Worm (Caenorhabditis elegans) whole organism, early embryonic: ENCODE data around the gene cdh-10.

Experiments
- F13C5.2 ChIP-seq: sonication (generic microtip); optimal IDR thresholded peaks from 2 replicates; lab custom pipeline; 2017; ENCODE audit warnings: mild to moderate bottlenecking, missing genetic modification characterization, inconsistent platforms, missing compliant biosample characterization
- hnd-1 ChIP-seq: sonication (generic microtip); optimal IDR thresholded peaks from 2 replicates; lab custom pipeline; 2016; ENCODE audit warnings: missing genetic modification characterization, missing compliant biosample characterization
- pes-1 ChIP-seq: fragments of 200-800 bp; sonication (Bioruptor generic); IDR thresholded peaks from 2 replicates; pipeline ENCODE4 v1.3.6; 2022; ENCODE audit warnings: missing genetic modification reagents, missing genetic modification characterization, missing compliant biosample characterization
- tbx-37 ChIP-seq: fragments of 200-800 bp; sonication (Bioruptor generic); conservative IDR thresholded peaks from 2 replicates; pipeline ENCODE4 v1.3.6; 2022; ENCODE audit warnings: missing genetic modification reagents, missing genetic modification characterization, missing compliant biosample characterization

DNA sequence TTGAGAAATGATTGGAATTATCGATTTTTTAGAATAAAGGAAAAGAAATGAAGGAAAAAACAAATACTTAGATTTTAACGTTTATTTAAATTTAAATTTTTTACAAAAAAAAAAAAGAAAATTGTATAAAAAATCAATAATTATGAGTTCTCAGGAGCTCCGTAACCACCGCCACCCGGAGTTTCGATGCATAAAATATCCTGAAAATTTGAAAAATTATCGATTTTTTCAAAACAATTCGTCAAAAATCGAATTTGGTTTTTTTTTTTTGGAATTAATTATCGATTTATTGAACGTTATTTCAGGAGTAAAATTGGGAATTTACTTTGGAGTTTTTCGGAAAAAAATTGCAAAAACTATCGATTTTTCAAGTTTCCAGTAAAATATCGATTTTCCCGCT lies 63.7 kb downstream of the cdh-10 start, which contains the start of gene Y38F2AR.10:
- TF ChIP-seq hnd-1 (tag; lab: Kevin White, UChicago) (no peak), F13C5.2 (tag; lab: Kevin White, UChicago) (no peak), pes-1 (GFP tag; lab: Robert Waterston, UW) (no peak), tbx-37 (GFP tag; lab: Robert Waterston, UW) (no peak)
